Fruit fly (Drosophila melanogaster) whole organism, prepupa: ENCODE measurements around the gene CG3434.

Source experiments
- Blimp-1 ChIP-seq: fragments of 200-800 bp; sonication (Bioruptor generic); optimal IDR thresholded peaks from 3 replicates; lab custom pipeline; 2017; ENCODE audit warnings: missing biosample characterization, missing genetic modification characterization, mild to moderate bottlenecking, moderate library complexity, missing genetic modification reagents
- CG10631 ChIP-seq: fragments of 200-800 bp; sonication (Bioruptor generic); optimal IDR thresholded peaks from 2 replicates; lab custom pipeline; 2016; ENCODE audit warnings: missing biosample characterization, missing genetic modification characterization
- CG10669 ChIP-seq: fragments of 200-800 bp; sonication (Bioruptor generic); optimal IDR thresholded peaks from 3 replicates; lab custom pipeline; 2018; ENCODE audit warnings: missing biosample characterization, mild to moderate bottlenecking, missing genetic modification characterization, moderate library complexity
- CG11294 ChIP-seq: fragments of 200-800 bp; sonication (Bioruptor generic); IDR thresholded peaks from 2 replicates; pipeline ENCODE4 v1.3.6; 2022; ENCODE audit warnings: missing biosample characterization, missing genetic modification characterization
- CG11762 ChIP-seq: fragments of 200-800 bp; sonication (Bioruptor generic); optimal IDR thresholded peaks from 3 replicates; lab custom pipeline; 2016; ENCODE audit warnings: missing biosample characterization, missing genetic modification characterization; ENCODE audit not compliant: insufficient read depth
- CG11902 ChIP-seq: fragments of 200-800 bp; sonication (Bioruptor generic); optimal IDR thresholded peaks from 3 replicates; lab custom pipeline; 2016; ENCODE audit warnings: missing biosample characterization, missing genetic modification characterization
- CG15336 ChIP-seq: fragments of 200-800 bp; sonication (Bioruptor generic); IDR thresholded peaks from 2 replicates; pipeline ENCODE4 v1.3.6; 2022; ENCODE audit warnings: missing biosample characterization, missing genetic modification characterization
- CG1621 ChIP-seq: fragments of 200-800 bp; sonication (Bioruptor generic); optimal IDR thresholded peaks from 3 replicates; lab custom pipeline; 2018; ENCODE audit warnings: missing biosample characterization, mild to moderate bottlenecking, missing genetic modification characterization
- CG16779 ChIP-seq: fragments of 200-800 bp; sonication (Bioruptor generic); optimal IDR thresholded peaks from 3 replicates; lab custom pipeline; 2017; ENCODE audit warnings: missing biosample characterization, mild to moderate bottlenecking, missing genetic modification characterization
- CG3032 ChIP-seq: fragments of 200-800 bp; optimal IDR thresholded peaks from 2 replicates; lab custom pipeline; 2019; ENCODE audit warnings: missing biosample characterization, mild to moderate bottlenecking, missing genetic modification characterization, moderate library complexity
- CG3919 ChIP-seq: fragments of 200-800 bp; sonication (Bioruptor generic); optimal IDR thresholded peaks from 3 replicates; lab custom pipeline; 2016; ENCODE audit warnings: missing biosample characterization, missing genetic modification characterization
- CG4318 ChIP-seq: fragments of 200-800 bp; sonication (Bioruptor generic); optimal IDR thresholded peaks from 3 replicates; lab custom pipeline; 2017; ENCODE audit warnings: missing biosample characterization, mild to moderate bottlenecking, missing genetic modification characterization
- CG6276 ChIP-seq: fragments of 200-800 bp; sonication (Bioruptor generic); optimal IDR thresholded peaks from 2 replicates; lab custom pipeline; 2017; ENCODE audit warnings: missing biosample characterization, mild to moderate bottlenecking, missing genetic modification characterization
- CG6808 ChIP-seq: fragments of 200-800 bp; sonication (Bioruptor generic); optimal IDR thresholded peaks from 3 replicates; lab custom pipeline; 2017; ENCODE audit warnings: missing biosample characterization, missing genetic modification characterization, mild to moderate bottlenecking, moderate library complexity, missing genetic modification reagents
- CG6854 ChIP-seq: fragments of 200-800 bp; sonication (Bioruptor generic); optimal IDR thresholded peaks from 2 replicates; lab custom pipeline; 2017; ENCODE audit warnings: missing biosample characterization, mild to moderate bottlenecking, missing genetic modification characterization
- CG7368 ChIP-seq: fragments of 200-800 bp; sonication (Bioruptor generic); optimal IDR thresholded peaks from 3 replicates; lab custom pipeline; 2016; ENCODE audit warnings: missing biosample characterization, missing genetic modification characterization
- CG8319 ChIP-seq: fragments of 200-800 bp; sonication (Bioruptor generic); optimal IDR thresholded peaks from 3 replicates; lab custom pipeline; 2016; ENCODE audit warnings: missing biosample characterization, missing genetic modification characterization
- CG8632 ChIP-seq: fragments of 200-800 bp; sonication (Bioruptor generic); optimal IDR thresholded peaks from 3 replicates; lab custom pipeline; 2016; ENCODE audit warnings: missing biosample characterization, missing genetic modification characterization
- Eip75B ChIP-seq: fragments of 200-800 bp; sonication (Bioruptor generic); optimal IDR thresholded peaks from 3 replicates; lab custom pipeline; 2016; ENCODE audit warnings: missing biosample characterization, missing genetic modification characterization
- Eip78C ChIP-seq: fragments of 200-800 bp; sonication (Bioruptor generic); peaks from one replicate; lab custom pipeline; 2016; ENCODE audit warnings: missing biosample characterization, missing genetic modification characterization
- Ets21C ChIP-seq: fragments of 200-800 bp; sonication (Bioruptor generic); optimal IDR thresholded peaks from 3 replicates; lab custom pipeline; 2016; ENCODE audit warnings: missing biosample characterization, missing genetic modification characterization
- Ets96B ChIP-seq: fragments of 200-800 bp; optimal IDR thresholded peaks from 2 replicates; lab custom pipeline; 2019; ENCODE audit warnings: missing biosample characterization, mild to moderate bottlenecking, missing genetic modification characterization, moderate library complexity
- Gug ChIP-seq: fragments of 200-800 bp; sonication (Bioruptor generic); IDR thresholded peaks from 2 replicates; pipeline ENCODE4 v1.3.6; 2022; ENCODE audit warnings: missing biosample characterization, missing genetic modification characterization
- Hr38 ChIP-seq: sonication (Bioruptor generic); optimal IDR thresholded peaks from 2 replicates; lab custom pipeline; 2016; ENCODE audit warnings: missing biosample characterization, missing genetic modification characterization
- Hr4 ChIP-seq: fragments of 200-800 bp; sonication (Bioruptor generic); optimal IDR thresholded peaks from 3 replicates; lab custom pipeline; 2016; ENCODE audit warnings: missing biosample characterization, missing genetic modification characterization
- Lpt ChIP-seq: fragments of 200-800 bp; sonication (Bioruptor generic); optimal IDR thresholded peaks from 3 replicates; lab custom pipeline; 2016; ENCODE audit warnings: missing biosample characterization, missing genetic modification characterization
- Met ChIP-seq: fragments of 200-800 bp; sonication (Bioruptor generic); optimal IDR thresholded peaks from 3 replicates; lab custom pipeline; 2016; ENCODE audit warnings: missing biosample characterization, missing genetic modification characterization
- OdsH ChIP-seq: fragments of 200-800 bp; sonication (Bioruptor generic); optimal IDR thresholded peaks from 3 replicates; lab custom pipeline; 2016; ENCODE audit warnings: missing biosample characterization, missing genetic modification characterization
- Smox ChIP-seq: fragments of 200-800 bp; sonication (Bioruptor generic); optimal IDR thresholded peaks from 3 replicates; lab custom pipeline; 2016; ENCODE audit warnings: missing biosample characterization, missing genetic modification characterization
- Sox102F ChIP-seq: fragments of 200-800 bp; sonication (Bioruptor generic); optimal IDR thresholded peaks from 2 replicates; lab custom pipeline; 2016; ENCODE audit warnings: missing biosample characterization, mild to moderate bottlenecking, missing genetic modification characterization
- Sox14 ChIP-seq: fragments of 200-800 bp; sonication (Bioruptor generic); optimal IDR thresholded peaks from 3 replicates; lab custom pipeline; 2016; ENCODE audit warnings: missing biosample characterization, missing genetic modification characterization
- acj6 ChIP-seq: fragments of 200-800 bp; sonication (Bioruptor generic); optimal IDR thresholded peaks from 3 replicates; lab custom pipeline; 2016; ENCODE audit warnings: missing biosample characterization, missing genetic modification characterization
- cyc ChIP-seq: fragments of 200-800 bp; sonication (Bioruptor generic); optimal IDR thresholded peaks from 3 replicates; lab custom pipeline; 2016; ENCODE audit warnings: missing biosample characterization, missing genetic modification characterization
- dac ChIP-seq: fragments of 200-800 bp; sonication (Bioruptor generic); optimal IDR thresholded peaks from 2 replicates; lab custom pipeline; 2017; ENCODE audit warnings: missing biosample characterization, mild to moderate bottlenecking, missing genetic modification characterization
- dsx ChIP-seq: fragments of 200-800 bp; optimal IDR thresholded peaks from 3 replicates; lab custom pipeline; 2019; ENCODE audit warnings: missing biosample characterization, mild to moderate bottlenecking, missing genetic modification characterization, moderate library complexity; ENCODE audit not compliant: poor library complexity, severe bottlenecking
- eg ChIP-seq: fragments of 200-800 bp; sonication (Bioruptor generic); IDR thresholded peaks from 3 replicates; pipeline ENCODE4 v1.3.6; 2022; ENCODE audit warnings: missing biosample characterization, missing genetic modification characterization
- esn ChIP-seq: fragments of 200-800 bp; sonication (Bioruptor generic); optimal IDR thresholded peaks from 2 replicates; lab custom pipeline; 2016; ENCODE audit warnings: missing biosample characterization, mild to moderate bottlenecking, missing genetic modification characterization, moderate library complexity
- fd59A ChIP-seq: fragments of 200-800 bp; sonication (Bioruptor generic); optimal IDR thresholded peaks from 2 replicates; lab custom pipeline; 2017; ENCODE audit warnings: missing biosample characterization, mild to moderate bottlenecking, missing genetic modification characterization, missing genetic modification reagents
- fd85E ChIP-seq: fragments of 200-800 bp; sonication (Bioruptor generic); optimal IDR thresholded peaks from 3 replicates; lab custom pipeline; 2016; ENCODE audit warnings: missing biosample characterization, missing genetic modification characterization
- fkh ChIP-seq: fragments of 200-800 bp; sonication (Bioruptor generic); optimal IDR thresholded peaks from 3 replicates; lab custom pipeline; 2017; ENCODE audit warnings: missing biosample characterization, mild to moderate bottlenecking, missing genetic modification characterization, moderate library complexity
- lz ChIP-seq: fragments of 200-800 bp; sonication (Bioruptor generic); optimal IDR thresholded peaks from 3 replicates; lab custom pipeline; 2016; ENCODE audit warnings: missing biosample characterization, missing genetic modification characterization
- net ChIP-seq: fragments of 200-800 bp; sonication (Bioruptor generic); optimal IDR thresholded peaks from 3 replicates; lab custom pipeline; 2016; ENCODE audit warnings: missing biosample characterization, missing genetic modification characterization
- pdm3 ChIP-seq: fragments of 200-800 bp; sonication (Bioruptor generic); optimal IDR thresholded peaks from 3 replicates; lab custom pipeline; 2016; ENCODE audit warnings: missing biosample characterization, missing genetic modification characterization
- salr ChIP-seq, 2 experiments: fragments of 200-800 bp; sonication (Bioruptor generic); optimal IDR thresholded peaks; 3 replicates each; lab custom pipeline; 2016 to 2018; ENCODE audit warnings: missing biosample characterization in 2 of 2, missing genetic modification characterization in 2 of 2, mild to moderate bottlenecking in 1 of 2
- ss ChIP-seq, 2 experiments: fragments of 200-800 bp; sonication (Bioruptor generic); optimal IDR thresholded peaks; 2 replicates in 1 of 2; 3 replicates in 1 of 2; lab custom pipeline; 2017 to 2018; ENCODE audit warnings: mild to moderate bottlenecking in 2 of 2, missing biosample characterization in 2 of 2, missing genetic modification characterization in 2 of 2, moderate library complexity in 1 of 2
- topi ChIP-seq: fragments of 200-800 bp; sonication (Bioruptor generic); optimal IDR thresholded peaks from 3 replicates; lab custom pipeline; 2016; ENCODE audit warnings: missing biosample characterization, missing genetic modification characterization
- vri ChIP-seq: fragments of 200-800 bp; sonication (Bioruptor generic); optimal IDR thresholded peaks from 3 replicates; lab custom pipeline; 2016; ENCODE audit warnings: missing biosample characterization, mild to moderate bottlenecking, missing genetic modification characterization

CG3434 gene

DNA sequence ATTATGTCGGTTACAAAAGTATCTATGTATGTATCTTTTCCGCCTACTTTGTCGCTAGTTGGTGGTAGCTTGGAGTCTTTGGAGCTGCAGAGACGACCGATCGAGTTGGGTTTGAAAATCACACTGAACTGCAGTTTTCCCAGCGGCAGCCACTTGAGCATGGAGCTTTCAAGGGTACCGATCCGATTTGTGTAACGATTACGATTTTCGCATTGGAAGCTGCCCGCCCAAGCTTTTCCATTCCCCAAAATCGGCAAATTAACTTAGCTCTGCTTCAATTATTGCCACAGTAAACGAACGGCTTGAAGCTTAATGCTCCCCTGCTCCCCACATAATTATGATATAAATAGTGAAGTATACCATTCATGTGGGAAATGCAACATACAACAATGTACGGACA lies 28.5 kb upstream of the CG3434 start, which contains the start of gene CG32036:
Gene CG32036, minus strand, starts transcription at position 101 of the 400 bp plus-strand sequence.
- no peak for TF ChIP-seq CG16779 (tag; lab: Kevin White, UChicago)
- 0 out of 3 replicates have a peak, but pooled peaks have one; percentile 36 for TF ChIP-seq eg
- TF ChIP-seq, all 60 proteins: peak for 1

DNA sequence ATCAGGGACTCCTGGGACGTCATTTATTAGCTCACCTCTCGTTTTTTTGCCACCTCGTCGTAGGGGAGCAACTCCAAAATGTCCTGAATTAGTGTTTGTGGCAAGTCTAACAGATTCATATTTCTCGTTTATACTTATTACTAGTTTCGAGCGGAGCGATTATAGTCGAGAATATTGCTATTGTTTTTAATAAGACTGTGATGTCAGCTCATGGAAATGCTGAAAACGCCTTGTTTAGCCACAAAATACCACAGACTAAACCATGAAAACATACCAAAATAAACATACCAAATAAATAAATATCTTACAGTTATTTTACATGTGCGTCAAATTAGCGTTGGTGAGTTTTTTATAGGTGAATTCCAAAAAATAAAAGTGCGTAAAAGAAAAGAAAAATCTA lies 27.0 kb upstream of the CG3434 start, which contains the start of gene pall:
Gene pall, minus strand, starts transcription at position 205 of the 400 bp plus-strand sequence.
- TF ChIP-seq ss (GFP tag; optimal IDR thresholded peaks at IDR 0.05; lab: Kevin White, UChicago) (no peak), CG7368 (no peak), Ets21C (GFP tag; lab: Kevin White, UChicago) (no peak), eg (no peak), acj6 (GFP tag; lab: Kevin White, UChicago) (no peak), CG15336 (GFP tag; lab: Robert Waterston, UW) (0 out of 2 replicates have a peak, but pooled peaks have one; percentile 27), vri (GFP tag; lab: Kevin White, UChicago) (no peak)

DNA sequence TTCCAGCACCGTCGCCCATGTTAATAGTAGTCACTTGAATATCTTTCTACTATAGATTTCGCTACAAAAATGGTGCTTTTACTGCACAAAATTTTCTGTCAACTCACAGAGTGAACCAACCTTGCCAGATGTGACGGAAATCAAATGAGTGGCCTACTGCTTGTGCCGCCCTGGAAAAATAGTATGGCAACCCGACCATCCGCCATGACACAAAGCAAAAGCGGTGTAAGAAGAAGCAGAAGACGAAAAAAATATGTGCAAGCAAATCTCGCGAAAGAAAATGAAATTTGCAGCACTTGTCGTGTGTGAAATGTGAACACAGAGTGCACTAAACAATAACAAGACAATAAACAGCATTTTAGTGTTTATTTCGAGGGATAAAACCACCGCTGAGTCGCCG lies 16.2 kb upstream of the CG3434 start, which contains the start of the genes Uch-L5 and Jarid2:
Gene Uch-L5, minus strand, starts transcription at position 137 of the 400 bp plus-strand sequence.
Gene Jarid2, plus strand, starts transcription at position 210 of the 400 bp plus-strand sequence.
- TF ChIP-seq Sox102F (GFP tag; lab: Kevin White, UChicago): no peak
- no peak for TF ChIP-seq Gug
- TF ChIP-seq CG11294 (GFP tag; lab: Robert Waterston, UW): no peak
- TF ChIP-seq CG10631: no peak
- TF ChIP-seq cyc (GFP tag; lab: Kevin White, UChicago): peak; percentile 65
- TF ChIP-seq CG1621 (tag; lab: Kevin White, UChicago): peak; percentile 59
- no peak for TF ChIP-seq CG11762 (GFP tag; lab: Kevin White, UChicago)
- TF ChIP-seq Eip75B: no peak
- TF ChIP-seq CG3032 (tag; lab: Kevin White, UChicago): peak; percentile 27
- TF ChIP-seq CG10669 (GFP tag; lab: Kevin White, UChicago): no peak
- no peak for TF ChIP-seq OdsH (GFP tag; lab: Kevin White, UChicago)
- peak; percentile 9 for TF ChIP-seq CG8319 (GFP tag; lab: Kevin White, UChicago)
- TF ChIP-seq CG6854: peak; percentile 73
- TF ChIP-seq fd59A (GFP tag; lab: Kevin White, UChicago): no peak
- TF ChIP-seq Smox (GFP tag; lab: Kevin White, UChicago): no peak
- no peak for TF ChIP-seq net (GFP tag; lab: Kevin White, UChicago)
- no peak for TF ChIP-seq Eip78C (GFP tag; lab: Kevin White, UChicago)
- peak; percentile 35 for TF ChIP-seq lz (GFP tag; lab: Kevin White, UChicago)
- peak; percentile 72 for TF ChIP-seq esn (GFP tag; lab: Kevin White, UChicago)
- TF ChIP-seq Met (GFP tag; lab: Kevin White, UChicago): no peak
- no peak for TF ChIP-seq Lpt (GFP tag; lab: Kevin White, UChicago)
- TF ChIP-seq Ets96B (tag; lab: Kevin White, UChicago): no peak
- TF ChIP-seq Sox14 (GFP tag; lab: Kevin White, UChicago): peak; percentile 92
- TF ChIP-seq ss (GFP tag; optimal IDR thresholded peaks at IDR 0.05; lab: Kevin White, UChicago): peak in 1 of 2 experiments; percentile 33
- no peak for TF ChIP-seq Ets21C (GFP tag; lab: Kevin White, UChicago)
- no peak for TF ChIP-seq eg
- TF ChIP-seq salr (GFP tag; optimal IDR thresholded peaks at IDR 0.05; lab: Kevin White, UChicago): peak in 1 of 2 experiments; percentile 16
- TF ChIP-seq CG15336 (GFP tag; lab: Robert Waterston, UW): no peak
- TF ChIP-seq topi (GFP tag; lab: Kevin White, UChicago): no peak
- TF ChIP-seq Blimp-1 (GFP tag; lab: Kevin White, UChicago): no peak
- no peak for TF ChIP-seq CG8632 (GFP tag; lab: Kevin White, UChicago)
- TF ChIP-seq CG4318 (GFP tag; lab: Kevin White, UChicago): no peak
- TF ChIP-seq pdm3 (GFP tag; lab: Kevin White, UChicago): no peak
- no peak for TF ChIP-seq CG11902 (GFP tag; lab: Kevin White, UChicago)
- no peak for TF ChIP-seq CG6276 (GFP tag; lab: Kevin White, UChicago)
- no peak for TF ChIP-seq CG6808 (GFP tag; lab: Kevin White, UChicago)
- no peak for TF ChIP-seq CG3919 (GFP tag; lab: Kevin White, UChicago)
- no peak for TF ChIP-seq Hr38 (GFP tag; lab: Kevin White, UChicago)
- TF ChIP-seq Hr4 (GFP tag; lab: Kevin White, UChicago): no peak
- TF ChIP-seq dsx (GFP tag; lab: Kevin White, UChicago): no peak
- peak; percentile 13 for TF ChIP-seq fkh (GFP tag; lab: Kevin White, UChicago)
- TF ChIP-seq acj6 (GFP tag; lab: Kevin White, UChicago): no peak
- no peak for TF ChIP-seq fd85E (GFP tag; lab: Kevin White, UChicago)
- TF ChIP-seq dac (GFP tag; lab: Kevin White, UChicago): no peak
